Fruit fly (Drosophila melanogaster): ENCODE results near the gene DhpD.

DNA sequence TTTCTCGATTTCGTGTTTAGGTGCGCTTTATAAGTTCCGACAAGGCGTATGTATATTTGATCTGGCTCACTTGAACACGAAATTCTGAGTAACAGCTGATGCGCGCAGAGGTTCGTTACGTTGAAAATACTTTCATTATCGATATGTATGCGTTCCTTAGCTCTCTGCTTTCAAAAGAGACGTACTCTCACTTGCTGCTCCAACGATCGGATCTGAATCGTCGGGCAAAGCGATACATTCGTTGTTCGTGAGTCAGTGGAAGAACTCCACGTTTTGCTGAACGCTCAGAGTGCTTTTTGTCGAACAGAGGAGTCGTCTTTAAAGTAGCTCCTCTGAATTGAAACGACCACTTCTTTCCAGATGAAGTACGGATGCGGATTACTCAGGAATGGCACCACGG is 32.0 kb downstream of the DhpD start, which contains the start of gene beta-Man:
- TF ChIP-seq Dll (optimal IDR thresholded peaks at IDR 0.05) (no peak), usp (GFP tag; optimal IDR thresholded peaks at IDR 0.05) (no peak)
